Worm (Caenorhabditis elegans) whole organism, L4/young adult: ENCODE measurements around the gene ttbk-2.1.

ENCODE experiments used
- W03F9.2 ChIP-seq: fragments of 150-350 bp; optimal IDR thresholded peaks from 2 replicates; lab custom pipeline; 2014; ENCODE audit warnings: missing biosample characterization, missing genetic modification characterization
- him-1 ChIP-seq: sonication (generic microtip); optimal IDR thresholded peaks from 2 replicates; lab custom pipeline; 2016; ENCODE audit warnings: missing genotype, missing genetic modification reagents, missing genetic modification characterization, missing compliant biosample characterization

- no peak for TF ChIP-seq W03F9.2
- TF ChIP-seq him-1: no peak
Measured at ce11 chrIV:5221721-5222120, 36.8 kb upstream of the ttbk-2.1 start.
